Fruit fly (Drosophila melanogaster): Measurements from ENCODE around the gene msl-2.
A peak's percentile ranks its signal among the peaks of the same experiment; 100 is the strongest.

Gene msl-2

dm6 chr2L:3457007-3457406 is 8.9 kb downstream of the msl-2 start, which contains the start of the genes Cog3 and Sec5 (continued):
- TF ChIP-seq CG15601 (tag; optimal IDR thresholded peaks at IDR 0.05) (no peak), jing (GFP tag; optimal IDR thresholded peaks at IDR 0.05) (no peak), Hr78 (GFP tag; optimal IDR thresholded peaks at IDR 0.05) (no peak), tll (GFP tag; optimal IDR thresholded peaks at IDR 0.05) (peak in 1 of 2 experiments; percentile 35), zen2 (GFP tag; IDR thresholded peaks at IDR 0.05; ENCODE audit: partially characterized antibody) (no peak), CG6683 (GFP tag; optimal IDR thresholded peaks at IDR 0.05) (peak; percentile 33), mam (GFP tag; optimal IDR thresholded peaks at IDR 0.05) (peak; percentile 54), CG7372 (GFP tag; IDR thresholded peaks at IDR 0.05) (peak; percentile 69; the same call in 1 of the 2 replicates), CG9817 (tag; optimal IDR thresholded peaks at IDR 0.05) (peak; percentile 66), stc (GFP tag; IDR thresholded peaks at IDR 0.05) (no peak), CG10543 (GFP tag; optimal IDR thresholded peaks at IDR 0.05) (peak; percentile 80), CG4820 (GFP tag; optimal IDR thresholded peaks at IDR 0.05) (peak; percentile 27), sob (GFP tag; IDR thresholded peaks at IDR 0.05) (peak; percentile 77), nerfin-1 (tag; optimal IDR thresholded peaks at IDR 0.05) (peak; percentile 67), CG10654 (GFP tag; optimal IDR thresholded peaks at IDR 0.05) (peak; percentile 34), CG2712 (tag; optimal IDR thresholded peaks at IDR 0.05) (peak; percentile 81), CG12104 (GFP tag; optimal IDR thresholded peaks at IDR 0.05) (peak; percentile 58), Hr3 (GFP tag; optimal IDR thresholded peaks at IDR 0.05) (peak; percentile 69), cwo (GFP tag; optimal IDR thresholded peaks at IDR 0.05) (no peak), cas (GFP tag; IDR thresholded peaks at IDR 0.05) (no peak), bowl (GFP tag; IDR thresholded peaks at IDR 0.05) (no peak), prd (optimal IDR thresholded peaks at IDR 0.05) (no peak), prd (GFP tag; IDR thresholded peaks at IDR 0.05) (peak; percentile 67; the same call in 2 of the 3 replicates), pho (GFP tag; optimal IDR thresholded peaks at IDR 0.05) (peak; percentile 29), CG17802 (tag; optimal IDR thresholded peaks at IDR 0.05) (peak; percentile 24), CG17186 (GFP tag; optimal IDR thresholded peaks at IDR 0.05) (peak; percentile 60), pita (GFP tag; optimal IDR thresholded peaks at IDR 0.05) (no peak), az2 (GFP tag; optimal IDR thresholded peaks at IDR 0.05) (peak; percentile 47), CG9215 (GFP tag; IDR thresholded peaks at IDR 0.05) (peak; percentile 76), NFAT (GFP tag; IDR thresholded peaks at IDR 0.05) (peak; percentile 46), Dek (tag; optimal IDR thresholded peaks at IDR 0.05) (peak; percentile 49), NfI (GFP tag; optimal IDR thresholded peaks at IDR 0.05) (peak; percentile 78), gem (tag; optimal IDR thresholded peaks at IDR 0.05) (no peak), TFAM (GFP tag; optimal IDR thresholded peaks at IDR 0.05) (no peak), HmgD (GFP tag; optimal IDR thresholded peaks at IDR 0.05) (peak; percentile 17), al (GFP tag; IDR thresholded peaks at IDR 0.05) (peak; percentile 73), CG7357 (GFP tag; IDR thresholded peaks at IDR 0.05) (0 out of 3 replicates have a peak, but pooled peaks have one; percentile 45), CG14667 (GFP tag; IDR thresholded peaks at IDR 0.05) (peak; percentile 32; the same call in 1 of the 2 replicates), CG1602 (GFP tag; optimal IDR thresholded peaks at IDR 0.05) (peak; percentile 34), NC2β (GFP tag; optimal IDR thresholded peaks at IDR 0.05) (peak; percentile 17), CG15696 (tag; optimal IDR thresholded peaks at IDR 0.05) (peak; percentile 69), CG2129 (GFP tag; IDR thresholded peaks at IDR 0.05; ENCODE audit: partially characterized antibody) (no peak), CG14441 (GFP tag; IDR thresholded peaks at IDR 0.05) (peak; percentile 59), D19A (tag; optimal IDR thresholded peaks at IDR 0.05) (no peak), E2f1 (GFP tag; IDR thresholded peaks at IDR 0.05) (peak; percentile 53; the same call in 1 of the 2 replicates), BEAF-32 (GFP tag; optimal IDR thresholded peaks at IDR 0.05) (peak; percentile 24), CG3995 (GFP tag; optimal IDR thresholded peaks at IDR 0.05) (peak; percentile 31), Atf3 (GFP tag; optimal IDR thresholded peaks at IDR 0.05) (peak; percentile 9), Fer1 (GFP tag; optimal IDR thresholded peaks at IDR 0.05) (peak; percentile 80), Oaz (GFP tag; IDR thresholded peaks at IDR 0.05) (peak; percentile 31; the same call in 1 of the 2 replicates), Ets65A (GFP tag) (peak; percentile 61)
